Worm (Caenorhabditis elegans) whole organism, L3 larva: Measurements from ENCODE around the gene ZK84.5.

Experiments
- ZK546.5 ChIP-seq: sonication (generic microtip); optimal IDR thresholded peaks from 2 replicates; lab custom pipeline; 2017; ENCODE audit warnings: missing biosample characterization, missing genetic modification characterization
- ceh-82 ChIP-seq: fragments of 150-350 bp; optimal IDR thresholded peaks from 2 replicates; lab custom pipeline; 2014; ENCODE audit warnings: missing biosample characterization, missing genetic modification characterization
- ceh-9 ChIP-seq: sonication (generic microtip); optimal IDR thresholded peaks from 2 replicates; lab custom pipeline; 2018; ENCODE audit warnings: missing biosample characterization, missing genetic modification characterization
- egl-5 ChIP-seq: fragments of 150-350 bp; optimal IDR thresholded peaks from 2 replicates; lab custom pipeline; 2017; ENCODE audit warnings: missing biosample characterization, missing genetic modification reagents, missing genetic modification characterization, inconsistent platforms
- mdl-1 ChIP-seq: fragments of 150-350 bp; optimal IDR thresholded peaks from 2 replicates; lab custom pipeline; 2014; ENCODE audit warnings: missing biosample characterization, missing genetic modification characterization
- nhr-11 ChIP-seq: fragments of 150-350 bp; optimal IDR thresholded peaks from 2 replicates; lab custom pipeline; 2014; ENCODE audit warnings: missing biosample characterization, missing genetic modification characterization
- nhr-12 ChIP-seq: fragments of 150-350 bp; optimal IDR thresholded peaks from 2 replicates; lab custom pipeline; 2014; ENCODE audit warnings: missing biosample characterization, missing genetic modification characterization
- pha-4 ChIP-seq: fragments of 150-350 bp; optimal IDR thresholded peaks from 2 replicates; lab custom pipeline; 2014; ENCODE audit warnings: missing biosample characterization, missing genetic modification reagents, missing genetic modification characterization
- tbx-2 ChIP-seq: sonication (generic microtip); optimal IDR thresholded peaks from 2 replicates; lab custom pipeline; 2016; ENCODE audit warnings: mild to moderate bottlenecking, missing genetic modification characterization, missing compliant biosample characterization
- unc-39 ChIP-seq: sonication (generic microtip); optimal IDR thresholded peaks from 4 replicates; lab custom pipeline; 2017; ENCODE audit warnings: missing biosample characterization, missing genetic modification characterization
- unc-62 ChIP-seq: fragments of 150-350 bp; sonication (generic microtip); optimal IDR thresholded peaks from 4 replicates; lab custom pipeline; 2014; ENCODE audit warnings: missing biosample characterization, missing genetic modification reagents, missing genetic modification characterization
- zag-1 ChIP-seq: fragments of 150-350 bp; optimal IDR thresholded peaks from 2 replicates; lab custom pipeline; 2014; ENCODE audit warnings: missing biosample characterization, missing genetic modification characterization

ce11 chrII:6016410-6016809, at the start of gene ZK84.5:
- TF ChIP-seq nhr-12 (no peak), unc-39 (tag; lab: Kevin White, UChicago) (no peak), ZK546.5 (tag; lab: Kevin White, UChicago) (no peak), ceh-9 (tag; lab: Kevin White, UChicago) (no peak), unc-62 (no peak), tbx-2 (tag; lab: Kevin White, UChicago) (no peak), pha-4 (tag; lab: Kevin White, UChicago) (no peak), mdl-1 (tag; lab: Kevin White, UChicago) (no peak), zag-1 (tag; lab: Kevin White, UChicago) (no peak), nhr-11 (no peak), egl-5 (no peak), ceh-82 (no peak)
